Worm (Caenorhabditis elegans) whole organism, L4/young adult: ENCODE results near the gene vps-53.
A peak's percentile ranks its signal among the peaks of the same experiment; 100 is the strongest.

ENCODE experiments used
- W03F9.2 ChIP-seq: fragments of 150-350 bp; optimal IDR thresholded peaks from 2 replicates; lab custom pipeline; 2014; ENCODE audit warnings: missing biosample characterization, missing genetic modification characterization
- dao-5 ChIP-seq: sonication (generic microtip); optimal IDR thresholded peaks from 2 replicates; lab custom pipeline; 2016; ENCODE audit warnings: missing genotype, missing genetic modification characterization, moderate library complexity, missing compliant biosample characterization
- him-1 ChIP-seq: sonication (generic microtip); optimal IDR thresholded peaks from 2 replicates; lab custom pipeline; 2016; ENCODE audit warnings: missing genotype, missing genetic modification reagents, missing genetic modification characterization, missing compliant biosample characterization

The vps-53 gene

DNA sequence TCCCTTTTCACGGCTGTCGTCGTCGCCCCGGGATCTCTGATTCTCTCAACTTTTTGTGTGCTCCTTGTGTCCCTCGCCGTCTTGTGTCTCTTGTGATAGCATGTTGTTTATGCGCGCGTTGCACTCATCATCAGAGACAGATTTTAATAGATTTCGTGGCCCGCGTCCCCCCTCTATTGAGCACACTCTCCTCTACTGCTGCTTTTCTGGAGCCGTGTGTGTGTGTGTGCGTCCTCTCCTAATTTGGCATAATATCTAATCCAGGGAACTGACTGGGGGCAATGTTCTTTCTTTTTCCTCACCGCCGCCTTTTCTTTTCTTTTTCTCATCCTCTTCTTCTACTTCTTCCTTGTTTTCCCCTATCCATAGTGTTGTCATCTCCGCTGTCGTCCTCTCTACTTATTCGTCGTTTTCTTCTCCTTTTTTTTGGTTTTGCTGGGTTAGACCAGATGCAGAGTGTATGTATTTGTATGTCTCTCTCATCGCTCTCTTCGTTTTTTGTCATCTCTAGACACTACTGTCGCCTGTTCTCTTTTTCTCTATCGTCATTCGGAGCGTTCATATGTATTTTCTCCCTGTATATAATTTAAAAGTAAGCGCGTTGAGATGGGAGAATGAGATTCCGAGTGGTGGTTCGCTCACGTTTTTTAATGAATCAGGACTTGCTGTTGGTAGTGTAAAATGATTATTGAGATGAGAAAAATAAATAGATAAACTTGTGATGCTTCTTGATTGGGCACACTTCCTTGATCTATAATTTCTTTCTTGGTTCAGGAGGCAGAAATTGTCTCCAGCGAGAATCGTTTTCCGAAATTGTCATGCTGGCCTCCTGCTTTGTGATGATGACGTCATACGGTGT lies 53.3 kb downstream of the vps-53 start:
- peak; percentile 45 for TF ChIP-seq dao-5 (tag; lab: Kevin White, UChicago)
- no peak for TF ChIP-seq him-1
- TF ChIP-seq W03F9.2 (tag; lab: Kevin White, UChicago) = no peak
